Fruit fly (Drosophila melanogaster) whole organism, prepupa: ENCODE data around the gene caz.
A peak's percentile ranks its signal among the peaks of the same experiment; 100 is the strongest.

Experiments
- CG11294 ChIP-seq: fragments of 200-800 bp; sonication (Bioruptor generic); IDR thresholded peaks from 2 replicates; pipeline ENCODE4 v1.3.6; 2022; ENCODE audit warnings: missing biosample characterization, missing genetic modification characterization
- CG11902 ChIP-seq: fragments of 200-800 bp; sonication (Bioruptor generic); optimal IDR thresholded peaks from 3 replicates; lab custom pipeline; 2016; ENCODE audit warnings: missing biosample characterization, missing genetic modification characterization
- CG1621 ChIP-seq: fragments of 200-800 bp; sonication (Bioruptor generic); optimal IDR thresholded peaks from 3 replicates; lab custom pipeline; 2018; ENCODE audit warnings: missing biosample characterization, mild to moderate bottlenecking, missing genetic modification characterization
- CG16779 ChIP-seq: fragments of 200-800 bp; sonication (Bioruptor generic); optimal IDR thresholded peaks from 3 replicates; lab custom pipeline; 2017; ENCODE audit warnings: missing biosample characterization, mild to moderate bottlenecking, missing genetic modification characterization
- CG3919 ChIP-seq: fragments of 200-800 bp; sonication (Bioruptor generic); optimal IDR thresholded peaks from 3 replicates; lab custom pipeline; 2016; ENCODE audit warnings: missing biosample characterization, missing genetic modification characterization
- CG6163 ChIP-seq: fragments of 200-800 bp; sonication (Bioruptor generic); IDR thresholded peaks from 3 replicates; pipeline ENCODE4 v1.3.6; 2022; ENCODE audit warnings: missing biosample characterization, missing genetic modification characterization
- CG6792 ChIP-seq: fragments of 200-800 bp; sonication (Bioruptor generic); optimal IDR thresholded peaks from 3 replicates; lab custom pipeline; 2016; ENCODE audit warnings: missing biosample characterization, missing genetic modification characterization
- CG6808 ChIP-seq: fragments of 200-800 bp; sonication (Bioruptor generic); optimal IDR thresholded peaks from 3 replicates; lab custom pipeline; 2017; ENCODE audit warnings: missing biosample characterization, missing genetic modification characterization, mild to moderate bottlenecking, moderate library complexity, missing genetic modification reagents
- CG6854 ChIP-seq: fragments of 200-800 bp; sonication (Bioruptor generic); optimal IDR thresholded peaks from 2 replicates; lab custom pipeline; 2017; ENCODE audit warnings: missing biosample characterization, mild to moderate bottlenecking, missing genetic modification characterization
- CG8319 ChIP-seq: fragments of 200-800 bp; sonication (Bioruptor generic); optimal IDR thresholded peaks from 3 replicates; lab custom pipeline; 2016; ENCODE audit warnings: missing biosample characterization, missing genetic modification characterization
- Eip78C ChIP-seq: fragments of 200-800 bp; sonication (Bioruptor generic); peaks from one replicate; lab custom pipeline; 2016; ENCODE audit warnings: missing biosample characterization, missing genetic modification characterization
- Eip93F ChIP-seq: fragments of 200-800 bp; sonication (Bioruptor generic); optimal IDR thresholded peaks from 2 replicates; lab custom pipeline; 2016; ENCODE audit warnings: missing biosample characterization, mild to moderate bottlenecking, missing genetic modification characterization
- Ets21C ChIP-seq: fragments of 200-800 bp; sonication (Bioruptor generic); optimal IDR thresholded peaks from 3 replicates; lab custom pipeline; 2016; ENCODE audit warnings: missing biosample characterization, missing genetic modification characterization
- Hr4 ChIP-seq: fragments of 200-800 bp; sonication (Bioruptor generic); optimal IDR thresholded peaks from 3 replicates; lab custom pipeline; 2016; ENCODE audit warnings: missing biosample characterization, missing genetic modification characterization
- Smox ChIP-seq: fragments of 200-800 bp; sonication (Bioruptor generic); optimal IDR thresholded peaks from 3 replicates; lab custom pipeline; 2016; ENCODE audit warnings: missing biosample characterization, missing genetic modification characterization
- Sox102F ChIP-seq: fragments of 200-800 bp; sonication (Bioruptor generic); optimal IDR thresholded peaks from 2 replicates; lab custom pipeline; 2016; ENCODE audit warnings: missing biosample characterization, mild to moderate bottlenecking, missing genetic modification characterization
- Sox14 ChIP-seq: fragments of 200-800 bp; sonication (Bioruptor generic); optimal IDR thresholded peaks from 3 replicates; lab custom pipeline; 2016; ENCODE audit warnings: missing biosample characterization, missing genetic modification characterization
- Sox15 ChIP-seq: fragments of 200-800 bp; sonication (Bioruptor generic); optimal IDR thresholded peaks from 3 replicates; lab custom pipeline; 2016; ENCODE audit warnings: missing biosample characterization, missing genetic modification characterization
- achi ChIP-seq: fragments of 200-800 bp; sonication (Bioruptor generic); optimal IDR thresholded peaks from 3 replicates; lab custom pipeline; 2016; ENCODE audit warnings: missing biosample characterization, missing genetic modification characterization
- acj6 ChIP-seq: fragments of 200-800 bp; sonication (Bioruptor generic); optimal IDR thresholded peaks from 3 replicates; lab custom pipeline; 2016; ENCODE audit warnings: missing biosample characterization, missing genetic modification characterization
- dac ChIP-seq: fragments of 200-800 bp; sonication (Bioruptor generic); optimal IDR thresholded peaks from 2 replicates; lab custom pipeline; 2017; ENCODE audit warnings: missing biosample characterization, mild to moderate bottlenecking, missing genetic modification characterization
- dsx ChIP-seq: fragments of 200-800 bp; optimal IDR thresholded peaks from 3 replicates; lab custom pipeline; 2019; ENCODE audit warnings: missing biosample characterization, mild to moderate bottlenecking, missing genetic modification characterization, moderate library complexity; ENCODE audit not compliant: poor library complexity, severe bottlenecking
- fkh ChIP-seq: fragments of 200-800 bp; sonication (Bioruptor generic); optimal IDR thresholded peaks from 3 replicates; lab custom pipeline; 2017; ENCODE audit warnings: missing biosample characterization, mild to moderate bottlenecking, missing genetic modification characterization, moderate library complexity
- lz ChIP-seq: fragments of 200-800 bp; sonication (Bioruptor generic); optimal IDR thresholded peaks from 3 replicates; lab custom pipeline; 2016; ENCODE audit warnings: missing biosample characterization, missing genetic modification characterization
- pdm3 ChIP-seq: fragments of 200-800 bp; sonication (Bioruptor generic); optimal IDR thresholded peaks from 3 replicates; lab custom pipeline; 2016; ENCODE audit warnings: missing biosample characterization, missing genetic modification characterization
- ss ChIP-seq, 2 experiments: fragments of 200-800 bp; sonication (Bioruptor generic); optimal IDR thresholded peaks; 2 replicates in 1 of 2; 3 replicates in 1 of 2; lab custom pipeline; 2017 to 2018; ENCODE audit warnings: mild to moderate bottlenecking in 2 of 2, missing biosample characterization in 2 of 2, missing genetic modification characterization in 2 of 2, moderate library complexity in 1 of 2
- svp ChIP-seq: fragments of 200-800 bp; sonication (Bioruptor generic); peaks from one replicate; lab custom pipeline; 2016; ENCODE audit warnings: missing biosample characterization, missing genetic modification characterization
- vri ChIP-seq: fragments of 200-800 bp; sonication (Bioruptor generic); optimal IDR thresholded peaks from 3 replicates; lab custom pipeline; 2016; ENCODE audit warnings: missing biosample characterization, mild to moderate bottlenecking, missing genetic modification characterization

Gene caz

DNA sequence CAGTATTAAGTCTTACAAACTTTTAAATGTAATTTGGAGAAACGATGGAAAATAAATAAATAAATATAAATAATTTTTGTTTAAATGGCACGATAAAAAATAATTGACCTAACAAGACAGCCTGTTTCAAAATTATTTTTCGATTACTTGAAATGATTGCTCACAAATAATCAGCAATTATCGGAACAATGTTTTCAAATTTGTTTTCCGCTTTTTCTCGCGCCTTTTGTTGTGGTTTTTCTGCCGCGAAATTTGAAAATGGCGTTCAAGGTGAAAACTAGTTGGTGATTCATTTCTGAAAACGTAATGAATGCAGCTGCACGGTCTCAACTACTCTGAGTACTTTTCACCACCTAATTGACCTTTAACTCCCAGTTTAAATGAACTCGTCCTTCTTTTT is 32.4 kb downstream of the caz start:
- no peak for TF ChIP-seq Smox (GFP tag; lab: Kevin White, UChicago)
- TF ChIP-seq Hr4: no peak
- no peak for TF ChIP-seq pdm3
- no peak for TF ChIP-seq dac (GFP tag; lab: Kevin White, UChicago)
- TF ChIP-seq Ets21C (GFP tag; lab: Kevin White, UChicago): no peak
- TF ChIP-seq CG6163 (GFP tag; lab: Robert Waterston, UW): no peak
- no peak for TF ChIP-seq Sox102F (GFP tag; lab: Kevin White, UChicago)
- TF ChIP-seq CG3919 (GFP tag; lab: Kevin White, UChicago): no peak
- no peak for TF ChIP-seq CG16779 (tag; lab: Kevin White, UChicago)
- TF ChIP-seq CG8319: no peak

DNA sequence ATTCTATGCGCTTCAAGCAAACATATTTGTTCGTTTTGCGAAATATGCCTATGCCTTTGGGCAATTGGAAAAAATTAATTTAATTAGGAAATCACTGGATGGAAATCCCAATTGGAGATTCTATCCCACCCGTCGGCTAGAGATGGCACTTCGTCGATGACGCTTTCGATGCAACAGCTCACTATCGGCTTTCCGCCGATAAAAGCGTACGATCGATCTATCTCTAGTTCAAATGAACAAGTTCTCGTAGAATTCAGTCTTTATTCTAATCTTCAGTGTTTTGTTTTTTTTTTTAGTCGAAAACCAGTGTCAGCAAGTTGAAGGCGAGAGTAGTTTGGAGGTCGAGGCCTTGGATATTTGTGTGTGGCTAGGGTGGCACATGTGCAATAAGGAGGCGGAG is 34.5 kb downstream of the caz start, which contains the start of the genes CG9917 and CG32579:
Gene CG9917 (minus strand): TSS at position 169 of the 400 bp plus-strand sequence.
Gene CG32579 (plus strand): TSS at position 224 of the 400 bp plus-strand sequence.
- TF ChIP-seq CG1621 (tag; lab: Kevin White, UChicago) (peak; percentile 32), dsx (GFP tag; lab: Kevin White, UChicago) (no peak), Sox14 (GFP tag; lab: Kevin White, UChicago) (peak; percentile 48)

DNA sequence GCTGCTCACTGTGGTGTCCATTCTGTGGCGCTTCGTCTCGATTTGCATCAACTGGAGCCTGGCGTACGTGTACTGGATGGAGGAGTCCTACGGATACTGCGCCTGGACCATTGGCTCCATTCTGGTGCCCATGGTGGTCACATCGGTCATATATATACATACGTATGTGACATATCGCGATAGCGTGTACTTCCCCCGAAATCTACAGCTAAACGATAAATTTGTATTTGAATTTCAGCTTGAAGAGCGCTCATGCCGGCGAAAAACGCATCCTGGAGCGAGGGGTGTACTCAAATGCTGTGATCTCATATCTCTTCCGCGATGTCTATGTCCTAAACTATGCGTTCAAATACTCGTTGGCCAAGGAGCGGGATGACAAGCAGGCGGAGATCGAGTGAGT is 34.9 kb downstream of the caz start:
- no peak for TF ChIP-seq achi (GFP tag; lab: Kevin White, UChicago)
- TF ChIP-seq lz (GFP tag; lab: Kevin White, UChicago): no peak
- peak; percentile 19 for TF ChIP-seq Eip78C (GFP tag; lab: Kevin White, UChicago)
- no peak for TF ChIP-seq CG6808 (GFP tag; lab: Kevin White, UChicago)
- no peak for TF ChIP-seq CG11902 (GFP tag; lab: Kevin White, UChicago)

DNA sequence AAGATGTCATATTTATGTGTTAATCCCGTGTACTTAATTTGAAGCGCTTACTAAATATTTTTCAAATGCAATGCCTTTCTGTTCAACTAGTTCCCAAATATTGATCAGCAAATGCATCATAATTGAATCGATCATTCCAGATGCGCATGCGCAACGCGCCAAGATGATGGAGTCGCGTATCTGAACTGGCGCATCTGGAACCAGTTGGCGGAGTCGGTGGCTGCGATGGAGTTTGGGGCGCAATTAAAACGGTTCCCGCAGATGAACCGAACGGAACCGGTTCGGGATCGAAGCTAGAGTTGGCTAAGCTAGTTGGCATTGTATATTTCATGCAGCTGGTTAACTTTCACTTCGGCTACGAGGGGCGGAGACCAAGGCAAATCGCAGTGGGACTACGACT is 36.9 kb downstream of the caz start, which contains the start of gene CalpC:
Gene CalpC (plus strand): TSS at position 292 of the 400 bp plus-strand sequence.
- TF ChIP-seq vri (GFP tag; lab: Kevin White, UChicago) (no peak), CG1621 (tag; lab: Kevin White, UChicago) (peak; percentile 48), CG11294 (GFP tag; lab: Robert Waterston, UW) (no peak), CG6792 (GFP tag; lab: Kevin White, UChicago) (no peak), ss (GFP tag; optimal IDR thresholded peaks at IDR 0.05; lab: Kevin White, UChicago) (peak; percentile 13 to 45)

DNA sequence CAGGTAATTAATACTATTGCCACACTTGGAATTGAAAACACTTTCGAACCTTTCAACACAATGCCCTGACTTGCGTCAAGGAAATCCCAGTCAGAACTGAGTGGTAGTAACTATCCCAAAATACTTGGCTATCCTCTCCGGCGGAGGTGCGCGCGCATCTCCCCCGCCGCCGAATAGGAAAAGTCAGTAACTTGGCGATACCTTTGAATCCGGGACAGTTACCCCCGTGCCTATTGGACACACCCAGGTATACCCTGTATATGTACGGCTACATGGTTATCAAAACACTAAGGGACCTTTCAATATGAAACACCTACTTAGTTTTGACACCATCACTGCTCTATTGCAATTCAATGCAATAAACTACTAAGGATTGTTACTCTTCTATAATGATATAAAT is 42.0 kb downstream of the caz start, which contains the start of gene CG9919:
Gene CG9919 (minus strand): TSS at position 101 of the 400 bp plus-strand sequence.
- TF ChIP-seq Eip93F (GFP tag; lab: Kevin White, UChicago) (no peak), svp (GFP tag; lab: Kevin White, UChicago) (no peak)

DNA sequence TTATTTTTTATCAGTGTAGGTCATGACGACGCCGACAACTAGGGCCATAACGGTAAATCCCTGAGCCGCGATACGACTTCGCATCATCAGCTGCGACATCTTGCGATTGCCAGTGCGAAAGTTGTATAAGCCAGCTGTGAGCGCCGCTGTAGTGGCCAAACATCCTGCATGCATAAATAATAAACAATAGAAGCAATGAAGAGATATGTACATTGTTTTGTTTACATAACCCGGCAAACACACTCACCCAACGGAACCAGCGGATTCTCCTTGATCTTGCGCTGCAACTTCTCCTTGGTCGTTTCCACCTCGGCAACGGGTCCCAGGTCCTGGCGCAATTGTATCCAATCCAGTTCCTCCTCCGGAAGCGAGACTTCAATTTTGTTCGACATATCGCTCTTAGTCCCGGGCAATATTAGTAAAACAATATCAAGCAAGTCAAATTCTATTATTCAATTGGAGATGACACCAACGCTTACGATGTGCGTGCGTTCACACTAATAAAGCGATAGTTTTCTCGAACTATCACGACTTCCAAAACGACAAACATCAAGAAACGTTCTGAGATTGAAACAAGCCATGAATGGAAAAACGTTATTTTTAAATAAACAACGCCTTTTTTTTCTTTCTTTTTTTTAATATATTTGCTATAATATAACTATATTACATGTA is 43.1 kb downstream of the caz start:
- no peak for TF ChIP-seq ss (GFP tag; optimal IDR thresholded peaks at IDR 0.05; lab: Kevin White, UChicago)
- TF ChIP-seq Ets21C (GFP tag; lab: Kevin White, UChicago): no peak
- TF ChIP-seq fkh (GFP tag; lab: Kevin White, UChicago): peak; percentile 90
- no peak for TF ChIP-seq CG6854 (GFP tag; lab: Kevin White, UChicago)
- no peak for TF ChIP-seq acj6 (GFP tag; lab: Kevin White, UChicago)
- no peak for TF ChIP-seq Sox15 (GFP tag; lab: Kevin White, UChicago)
- no peak for TF ChIP-seq CG6792 (GFP tag; lab: Kevin White, UChicago)
- peak; percentile 59 for TF ChIP-seq Eip78C (GFP tag; lab: Kevin White, UChicago)
